Fruit fly (Drosophila melanogaster) whole organism, adult: ENCODE data around the gene PGAP5.

Experiments
- CG11617 ChIP-seq: fragments of 200-800 bp; sonication (Bioruptor generic); optimal IDR thresholded peaks from 2 replicates; lab custom pipeline; 2017; ENCODE audit warnings: mild to moderate bottlenecking, missing biosample characterization, missing genetic modification reagents, missing genetic modification characterization
- CG12768 ChIP-seq: fragments of 200-800 bp; sonication (Bioruptor generic); optimal IDR thresholded peaks from 2 replicates; lab custom pipeline; 2017; ENCODE audit warnings: missing biosample characterization, missing genetic modification characterization, mild to moderate bottlenecking, moderate library complexity, missing genetic modification reagents
- CG14711 ChIP-seq: fragments of 200-800 bp; sonication (Bioruptor generic); optimal IDR thresholded peaks from 2 replicates; lab custom pipeline; 2018; ENCODE audit warnings: missing biosample characterization, mild to moderate bottlenecking, missing genetic modification characterization, moderate library complexity
- CG1620 ChIP-seq: fragments of 200-800 bp; sonication (Bioruptor generic); optimal IDR thresholded peaks from 2 replicates; lab custom pipeline; 2016; ENCODE audit warnings: missing biosample characterization, missing genetic modification characterization
- CG33017 ChIP-seq: fragments of 200-800 bp; sonication (Bioruptor generic); optimal IDR thresholded peaks from 2 replicates; lab custom pipeline; 2018; ENCODE audit warnings: missing biosample characterization, mild to moderate bottlenecking, missing genetic modification characterization, moderate library complexity
- CG5204 ChIP-seq: fragments of 200-800 bp; sonication (Bioruptor generic); optimal IDR thresholded peaks from 2 replicates; lab custom pipeline; 2016; ENCODE audit warnings: missing biosample characterization, missing genetic modification characterization
- CG7045 ChIP-seq: fragments of 200-800 bp; sonication (Bioruptor generic); optimal IDR thresholded peaks from 2 replicates; lab custom pipeline; 2017; ENCODE audit warnings: missing biosample characterization, mild to moderate bottlenecking, missing genetic modification characterization
- CG7101 ChIP-seq: fragments of 200-800 bp; sonication (Bioruptor generic); optimal IDR thresholded peaks from 2 replicates; lab custom pipeline; 2018; ENCODE audit warnings: missing biosample characterization, mild to moderate bottlenecking, missing genetic modification characterization, moderate library complexity
- Clk ChIP-seq: fragments of 200-800 bp; sonication (Bioruptor generic); optimal IDR thresholded peaks from 2 replicates; lab custom pipeline; 2017; ENCODE audit warnings: missing biosample characterization, missing genetic modification characterization
- Crg-1 ChIP-seq: fragments of 200-800 bp; sonication (Bioruptor generic); optimal IDR thresholded peaks from 2 replicates; lab custom pipeline; 2016; ENCODE audit warnings: missing biosample characterization, missing genetic modification characterization
- Hr96 ChIP-seq: fragments of 200-800 bp; sonication (Bioruptor generic); optimal IDR thresholded peaks from 2 replicates; lab custom pipeline; 2016; ENCODE audit warnings: missing biosample characterization, missing genetic modification characterization
- Mnt ChIP-seq: fragments of 200-800 bp; sonication (Bioruptor generic); optimal IDR thresholded peaks from 2 replicates; lab custom pipeline; 2016; ENCODE audit warnings: missing biosample characterization, mild to moderate bottlenecking, missing genetic modification characterization
- bab1 ChIP-seq: fragments of 200-800 bp; sonication (Bioruptor generic); optimal IDR thresholded peaks from 3 replicates; lab custom pipeline; 2019; ENCODE audit warnings: missing biosample characterization, mild to moderate bottlenecking, missing genetic modification characterization, moderate library complexity
- cic ChIP-seq: fragments of 200-800 bp; sonication (Bioruptor generic); optimal IDR thresholded peaks from 2 replicates; lab custom pipeline; 2017; ENCODE audit warnings: missing biosample characterization, mild to moderate bottlenecking, missing genetic modification characterization, moderate library complexity
- cnc ChIP-seq, 2 experiments: fragments of >200 bp; optimal IDR thresholded peaks; 2 replicates each; lab custom pipeline; 2017
- kay ChIP-seq: fragments of 200-800 bp; sonication (Bioruptor generic); peaks from one replicate; lab custom pipeline; 2016; ENCODE audit warnings: missing biosample characterization, missing genetic modification characterization, borderline replicate concordance
- ovo ChIP-seq: fragments of 200-800 bp; sonication (Bioruptor generic); optimal IDR thresholded peaks from 2 replicates; lab custom pipeline; 2016; ENCODE audit warnings: missing biosample characterization, missing genetic modification characterization
- pad ChIP-seq: fragments of 200-800 bp; sonication (Bioruptor generic); optimal IDR thresholded peaks from 3 replicates; lab custom pipeline; 2017; ENCODE audit warnings: missing biosample characterization, missing genetic modification characterization, mild to moderate bottlenecking, moderate library complexity, missing genetic modification reagents
- tj ChIP-seq: fragments of 200-800 bp; sonication (Bioruptor generic); optimal IDR thresholded peaks from 3 replicates; lab custom pipeline; 2017; ENCODE audit warnings: missing biosample characterization, mild to moderate bottlenecking, missing genetic modification characterization, moderate library complexity

Gene PGAP5

dm6 chr2L:8168075-8168474 is 30.6 kb upstream of the PGAP5 start:
- no peak for TF ChIP-seq cic (GFP tag; lab: Kevin White, UChicago)
- no peak for TF ChIP-seq CG14711 (tag; lab: Kevin White, UChicago)
- TF ChIP-seq tj (GFP tag; lab: Kevin White, UChicago): no peak
- TF ChIP-seq CG7045: no peak
- no peak for TF ChIP-seq CG11617
- TF ChIP-seq CG12768 (GFP tag; lab: Kevin White, UChicago): no peak
- no peak for TF ChIP-seq CG7101 (tag; lab: Kevin White, UChicago)
- TF ChIP-seq Hr96: no peak
- no peak for TF ChIP-seq ovo
- no peak for TF ChIP-seq CG33017 (tag; lab: Kevin White, UChicago)
- no peak for TF ChIP-seq Mnt (GFP tag; lab: Kevin White, UChicago)
- TF ChIP-seq CG1620 (GFP tag; lab: Kevin White, UChicago): no peak
- no peak for TF ChIP-seq Crg-1
- no peak for TF ChIP-seq cnc (optimal IDR thresholded peaks at IDR 0.05; lab: Kevin White, UChicago)

DNA sequence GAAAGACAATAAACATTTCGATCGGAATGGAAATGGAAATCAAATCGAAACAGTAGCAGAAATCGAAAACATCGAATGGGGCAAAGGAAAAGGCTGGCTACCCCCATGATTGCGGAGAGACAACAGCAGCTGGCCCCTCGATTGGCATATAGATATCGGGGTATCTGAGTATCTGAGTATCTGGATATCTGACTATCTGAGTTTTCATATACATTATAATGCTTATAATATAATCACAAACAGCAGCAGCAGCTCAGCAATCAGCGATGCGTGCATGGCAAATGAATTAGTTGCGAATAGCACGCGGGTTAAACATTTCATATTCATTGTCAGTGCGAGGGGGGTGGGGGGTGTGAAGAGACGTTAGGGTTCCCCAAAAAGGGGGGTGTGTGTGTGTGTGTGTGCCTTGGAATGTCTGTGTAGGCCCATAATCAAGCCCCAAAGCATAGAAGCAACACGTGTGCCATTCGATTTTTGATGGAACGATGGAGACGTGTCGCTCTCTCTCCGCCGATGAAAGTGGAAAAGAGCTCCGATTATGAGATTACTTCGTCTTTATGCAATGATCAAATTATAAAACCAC is 28.0 kb upstream of the PGAP5 start:
- TF ChIP-seq bab1 (GFP tag; lab: Kevin White, UChicago) (no peak), CG7101 (tag; lab: Kevin White, UChicago) (no peak), Clk (GFP tag; lab: Kevin White, UChicago) (no peak), Crg-1 (no peak), Hr96 (no peak), CG33017 (tag; lab: Kevin White, UChicago) (no peak), CG12768 (GFP tag; lab: Kevin White, UChicago) (no peak), pad (no peak), CG1620 (GFP tag; lab: Kevin White, UChicago) (no peak), Mnt (GFP tag; lab: Kevin White, UChicago) (no peak), cic (GFP tag; lab: Kevin White, UChicago) (no peak), CG11617 (no peak), CG7045 (no peak)

dm6 chr2L:8171544-8171943 is 27.1 kb upstream of the PGAP5 start:
- no peak for TF ChIP-seq Mnt (GFP tag; lab: Kevin White, UChicago)
- no peak for TF ChIP-seq CG7045
- TF ChIP-seq CG12768 (GFP tag; lab: Kevin White, UChicago): peak; percentile 37
- TF ChIP-seq CG5204: no peak
- no peak for TF ChIP-seq CG7101 (tag; lab: Kevin White, UChicago)
- TF ChIP-seq ovo: no peak
- TF ChIP-seq cic (GFP tag; lab: Kevin White, UChicago): peak; percentile 6
- peak; percentile 30 for TF ChIP-seq kay

dm6 chr2L:8185008-8185407 is 13.7 kb upstream of the PGAP5 start:
- TF ChIP-seq kay: no peak
- TF ChIP-seq Clk (GFP tag; lab: Kevin White, UChicago): no peak
- no peak for TF ChIP-seq Crg-1
- TF ChIP-seq cic (GFP tag; lab: Kevin White, UChicago): no peak
- no peak for TF ChIP-seq cnc (optimal IDR thresholded peaks at IDR 0.05; lab: Kevin White, UChicago)
- no peak for TF ChIP-seq CG7045
- TF ChIP-seq Hr96: no peak
- no peak for TF ChIP-seq CG12768 (GFP tag; lab: Kevin White, UChicago)
- no peak for TF ChIP-seq ovo
- no peak for TF ChIP-seq CG33017 (tag; lab: Kevin White, UChicago)
- no peak for TF ChIP-seq CG1620 (GFP tag; lab: Kevin White, UChicago)
- TF ChIP-seq tj (GFP tag; lab: Kevin White, UChicago): no peak
- TF ChIP-seq bab1 (GFP tag; lab: Kevin White, UChicago): no peak

- TF ChIP-seq Crg-1: no peak
- TF ChIP-seq CG33017 (tag; lab: Kevin White, UChicago): no peak
- TF ChIP-seq pad: no peak
- TF ChIP-seq Hr96: no peak
- TF ChIP-seq kay: no peak
- TF ChIP-seq CG14711 (tag; lab: Kevin White, UChicago): no peak
- TF ChIP-seq bab1 (GFP tag; lab: Kevin White, UChicago): no peak
- no peak for TF ChIP-seq CG12768 (GFP tag; lab: Kevin White, UChicago)
Measured at dm6 chr2L:8190681-8191080, 8.0 kb upstream of the PGAP5 start, which contains the start of gene CG34134. Gene CG34134 (minus strand): TSS chr2L:8190781.

dm6 chr2L:8195722-8196323 is 2.9 kb upstream of the PGAP5 start:
- TF ChIP-seq CG7101 (tag; lab: Kevin White, UChicago): no peak
- no peak for TF ChIP-seq Clk (GFP tag; lab: Kevin White, UChicago)
- no peak for TF ChIP-seq pad
- TF ChIP-seq CG7045: no peak
- no peak for TF ChIP-seq tj (GFP tag; lab: Kevin White, UChicago)
- no peak for TF ChIP-seq CG1620 (GFP tag; lab: Kevin White, UChicago)
- no peak for TF ChIP-seq CG5204
- no peak for TF ChIP-seq CG14711 (tag; lab: Kevin White, UChicago)
- no peak for TF ChIP-seq CG33017 (tag; lab: Kevin White, UChicago)
- no peak for TF ChIP-seq cnc (optimal IDR thresholded peaks at IDR 0.05; lab: Kevin White, UChicago)
- no peak for TF ChIP-seq Hr96
- TF ChIP-seq kay: no peak
- TF ChIP-seq CG12768 (GFP tag; lab: Kevin White, UChicago): no peak
- no peak for TF ChIP-seq Mnt (GFP tag; lab: Kevin White, UChicago)
- TF ChIP-seq bab1 (GFP tag; lab: Kevin White, UChicago): no peak
